Fruit fly (Drosophila melanogaster): ENCODE measurements around the gene CG4730.

CG4730 gene

DNA sequence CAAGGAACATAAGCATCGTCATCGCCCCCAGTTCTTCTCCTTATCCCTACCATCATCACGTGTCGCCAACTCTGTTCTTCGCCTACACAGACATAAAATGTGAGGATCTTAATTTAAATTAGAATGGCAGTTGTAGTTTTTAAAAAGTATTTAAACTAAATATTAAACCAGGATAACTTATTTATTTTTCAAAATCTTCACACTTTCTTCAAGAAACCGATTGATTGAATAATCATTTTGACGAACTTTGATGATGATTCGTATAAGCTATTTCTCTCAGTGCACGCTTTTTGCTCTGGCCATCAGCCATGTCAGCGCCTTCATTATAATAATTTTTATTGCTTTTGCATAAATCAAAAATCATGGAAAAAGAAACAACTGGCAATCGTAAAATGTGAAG lies 39.5 kb downstream of the CG4730 start (continued):
- TF ChIP-seq CG6276 (GFP tag; optimal IDR thresholded peaks at IDR 0.05) (no peak), Hr38 (GFP tag; optimal IDR thresholded peaks at IDR 0.05) (no peak), fkh (GFP tag; optimal IDR thresholded peaks at IDR 0.05) (no peak), Smox (GFP tag; optimal IDR thresholded peaks at IDR 0.05) (peak; percentile 78), CG4318 (GFP tag; optimal IDR thresholded peaks at IDR 0.05) (no peak), CG10669 (GFP tag; optimal IDR thresholded peaks at IDR 0.05) (peak; percentile 63), Sox14 (GFP tag; optimal IDR thresholded peaks at IDR 0.05) (peak; percentile 54), CG16779 (tag; optimal IDR thresholded peaks at IDR 0.05) (no peak), vri (GFP tag; optimal IDR thresholded peaks at IDR 0.05) (peak; percentile 62), esn (GFP tag; optimal IDR thresholded peaks at IDR 0.05) (peak; percentile 86), Lpt (GFP tag; optimal IDR thresholded peaks at IDR 0.05) (no peak), Met (GFP tag; optimal IDR thresholded peaks at IDR 0.05) (peak; percentile 85), CG3032 (tag; optimal IDR thresholded peaks at IDR 0.05) (peak; percentile 65), Sox15 (GFP tag; optimal IDR thresholded peaks at IDR 0.05) (peak; percentile 39), fd85E (GFP tag; optimal IDR thresholded peaks at IDR 0.05) (no peak), cyc (GFP tag; optimal IDR thresholded peaks at IDR 0.05) (peak; percentile 71), pdm3 (GFP tag; optimal IDR thresholded peaks at IDR 0.05) (peak; percentile 66), Eip93F (GFP tag; optimal IDR thresholded peaks at IDR 0.05) (peak; percentile 66), Hr4 (GFP tag; optimal IDR thresholded peaks at IDR 0.05) (peak; percentile 25), net (GFP tag; optimal IDR thresholded peaks at IDR 0.05) (peak; percentile 33), CG6163 (GFP tag; IDR thresholded peaks at IDR 0.05) (peak; percentile 45; the same call in 1 of the 3 replicates), CG9139 (GFP tag; optimal IDR thresholded peaks at IDR 0.05) (peak; percentile 4), CG11902 (GFP tag; optimal IDR thresholded peaks at IDR 0.05) (peak; percentile 8), eg (GFP tag; IDR thresholded peaks at IDR 0.05) (no peak), salr (GFP tag; optimal IDR thresholded peaks at IDR 0.05) (peak; percentile 16 to 17), Eip75B (GFP tag; optimal IDR thresholded peaks at IDR 0.05) (peak; percentile 75), CG3919 (GFP tag; optimal IDR thresholded peaks at IDR 0.05) (peak; percentile 72), achi (GFP tag; optimal IDR thresholded peaks at IDR 0.05) (peak; percentile 56), svp (GFP tag) (peak; percentile 92)

- no peak for TF ChIP-seq CG11294 (GFP tag; IDR thresholded peaks at IDR 0.05)
- no peak for TF ChIP-seq CG4318 (GFP tag; optimal IDR thresholded peaks at IDR 0.05)
- TF ChIP-seq Sox14 (GFP tag; optimal IDR thresholded peaks at IDR 0.05), result no peak
- TF ChIP-seq net (GFP tag; optimal IDR thresholded peaks at IDR 0.05), result no peak
- no peak for TF ChIP-seq CG10631 (GFP tag; optimal IDR thresholded peaks at IDR 0.05)
- TF ChIP-seq CG16779 (tag; optimal IDR thresholded peaks at IDR 0.05), result no peak
- no peak for TF ChIP-seq CG7368 (GFP tag; optimal IDR thresholded peaks at IDR 0.05)
- TF ChIP-seq Sox102F (GFP tag; optimal IDR thresholded peaks at IDR 0.05), result no peak
- TF ChIP-seq CG6276 (GFP tag; optimal IDR thresholded peaks at IDR 0.05), result no peak
- no peak for TF ChIP-seq Eip75B (GFP tag; optimal IDR thresholded peaks at IDR 0.05)
- TF ChIP-seq Blimp-1 (GFP tag; optimal IDR thresholded peaks at IDR 0.05), result no peak
- TF ChIP-seq Hr38 (GFP tag; optimal IDR thresholded peaks at IDR 0.05), result no peak
- no peak for TF ChIP-seq CG15336 (GFP tag; IDR thresholded peaks at IDR 0.05)
- no peak for TF ChIP-seq dsx (GFP tag; optimal IDR thresholded peaks at IDR 0.05; ENCODE audit: poor library complexity, severe bottlenecking)
- no peak for TF ChIP-seq CG11762 (GFP tag; optimal IDR thresholded peaks at IDR 0.05; ENCODE audit: insufficient read depth)
- TF ChIP-seq CG8119 (GFP tag; IDR thresholded peaks at IDR 0.05), result no peak
- no peak for TF ChIP-seq CG1621 (tag; optimal IDR thresholded peaks at IDR 0.05)
Observed at dm6 chr3R:25638381-25638780, 40.1 kb downstream of the CG4730 start.
